Worm (Caenorhabditis elegans) whole organism, young adult: ENCODE results near the gene eri-5.

ENCODE experiments used
- B0019.2 ChIP-seq: fragments of 200-800 bp; sonication (Bioruptor generic); conservative IDR thresholded peaks from 2 replicates; pipeline ENCODE4 v1.3.6; 2022; ENCODE audit warnings: missing genetic modification reagents, missing genetic modification characterization, missing compliant biosample characterization
- C17E4.6 ChIP-seq: fragments of 200-800 bp; sonication (Bioruptor generic); IDR thresholded peaks from 2 replicates; pipeline ENCODE4 v1.3.6; 2022; ENCODE audit warnings: missing genetic modification reagents, missing genetic modification characterization, missing compliant biosample characterization
- F10E7.11 ChIP-seq: sonication (generic microtip); optimal IDR thresholded peaks from 2 replicates; lab custom pipeline; 2017; ENCODE audit warnings: mild to moderate bottlenecking, missing genetic modification characterization, moderate library complexity, missing compliant biosample characterization
- F23B12.7 ChIP-seq: sonication (generic microtip); optimal IDR thresholded peaks from 2 replicates; lab custom pipeline; 2017; ENCODE audit warnings: missing genetic modification characterization, mild to moderate bottlenecking, missing compliant biosample characterization, antibody characterized with exemption, moderate library complexity; ENCODE audit not compliant: insufficient read depth
- F37B4.10 ChIP-seq: fragments of 200-800 bp; sonication (Bioruptor generic); IDR thresholded peaks from 2 replicates; pipeline ENCODE4 v1.3.6; 2022; ENCODE audit warnings: missing genetic modification characterization, missing compliant biosample characterization
- F39B2.1 ChIP-seq: fragments of 200-800 bp; sonication (Bioruptor generic); IDR thresholded peaks from 2 replicates; pipeline ENCODE4 v1.3.6; 2022; ENCODE audit warnings: missing genetic modification reagents, missing genetic modification characterization, missing compliant biosample characterization
- F49E8.2 ChIP-seq: sonication (generic microtip); optimal IDR thresholded peaks from 3 replicates; lab custom pipeline; 2017; ENCODE audit warnings: missing genetic modification characterization, mild to moderate bottlenecking, missing compliant biosample characterization, antibody characterized with exemption, moderate library complexity; ENCODE audit not compliant: insufficient read depth
- F55B11.4 ChIP-seq: sonication (generic microtip); optimal IDR thresholded peaks from 2 replicates; lab custom pipeline; 2016; ENCODE audit warnings: missing compliant biosample characterization, missing genetic modification characterization, borderline replicate concordance; ENCODE audit not compliant: insufficient read depth
- T26A5.8 ChIP-seq: sonication (generic microtip); optimal IDR thresholded peaks from 2 replicates; lab custom pipeline; 2016; ENCODE audit warnings: missing genetic modification characterization, missing compliant biosample characterization
- Y79H2A.3 ChIP-seq: fragments of 200-800 bp; sonication (Bioruptor generic); conservative IDR thresholded peaks from 2 replicates; pipeline ENCODE4 v1.3.6; 2022; ENCODE audit warnings: missing genetic modification reagents, missing genetic modification characterization, missing compliant biosample characterization
- ZK185.1 ChIP-seq: sonication (generic microtip); optimal IDR thresholded peaks from 2 replicates; lab custom pipeline; 2016; ENCODE audit warnings: mild to moderate bottlenecking, missing genetic modification characterization, missing compliant biosample characterization; ENCODE audit not compliant: poor library complexity, severe bottlenecking
- akir-1 ChIP-seq: fragments of 200-800 bp; sonication (Bioruptor generic); optimal IDR thresholded peaks from 2 replicates; lab custom pipeline; 2018; ENCODE audit warnings: mild to moderate bottlenecking, missing genetic modification characterization, moderate library complexity, missing compliant biosample characterization
- atf-7 ChIP-seq: sonication (generic microtip); optimal IDR thresholded peaks from 2 replicates; lab custom pipeline; 2017; ENCODE audit warnings: mild to moderate bottlenecking, missing genetic modification characterization, missing compliant biosample characterization
- attf-3 ChIP-seq: fragments of 200-800 bp; sonication (Bioruptor generic); conservative IDR thresholded peaks from 2 replicates; pipeline ENCODE4 v1.3.6; 2022; ENCODE audit warnings: missing genetic modification reagents, missing genetic modification characterization, missing compliant biosample characterization
- bed-1 ChIP-seq: fragments of 200-800 bp; sonication (Bioruptor generic); IDR thresholded peaks from 2 replicates; pipeline ENCODE4 v1.3.6; 2022; ENCODE audit warnings: missing genetic modification reagents, missing genetic modification characterization, missing compliant biosample characterization
- bed-2 ChIP-seq: fragments of 200-800 bp; sonication (Bioruptor generic); IDR thresholded peaks from 2 replicates; pipeline ENCODE4 v1.3.6; 2022; ENCODE audit warnings: missing genetic modification reagents, missing genetic modification characterization, missing compliant biosample characterization
- ccch-3 ChIP-seq: fragments of 200-800 bp; sonication (Bioruptor generic); optimal IDR thresholded peaks from 2 replicates; lab custom pipeline; 2018; ENCODE audit warnings: mild to moderate bottlenecking, missing genetic modification characterization, missing compliant biosample characterization
- cebp-1 ChIP-seq, 2 experiments: fragments of 200-800 bp in 1 of 2; sonication (Bioruptor generic) in 1 of 2; sonication (generic microtip) in 1 of 2; IDR thresholded peaks in 1 of 2; optimal IDR thresholded peaks in 1 of 2; 2 replicates each; pipeline versions ENCODE4 v1.3.6 to Lab custom; 2017 to 2022; ENCODE audit warnings: missing compliant biosample characterization in 2 of 2, missing genetic modification characterization in 2 of 2, mild to moderate bottlenecking in 1 of 2, missing genetic modification reagents in 1 of 2, moderate library complexity in 1 of 2
- cebp-2 ChIP-seq: fragments of 200-800 bp; sonication (Bioruptor generic); IDR thresholded peaks from 2 replicates; pipeline ENCODE4 v1.3.6; 2022; ENCODE audit warnings: missing genetic modification characterization, missing compliant biosample characterization
- chd-7 ChIP-seq: sonication (generic microtip); optimal IDR thresholded peaks from 2 replicates; lab custom pipeline; 2016; ENCODE audit warnings: mild to moderate bottlenecking, missing genetic modification characterization, moderate library complexity, missing compliant biosample characterization
- dpl-1 ChIP-seq: fragments of 150-350 bp; optimal IDR thresholded peaks from 2 replicates; lab custom pipeline; 2014; ENCODE audit warnings: missing biosample characterization, missing genetic modification reagents, missing genetic modification characterization
- efl-1 ChIP-seq: fragments of 150-350 bp; optimal IDR thresholded peaks from 2 replicates; lab custom pipeline; 2014; ENCODE audit warnings: missing biosample characterization, missing genetic modification reagents, missing genetic modification characterization
- egl-18 ChIP-seq: fragments of 200-800 bp; sonication (Bioruptor generic); IDR thresholded peaks from 2 replicates; pipeline ENCODE4 v1.3.6; 2022; ENCODE audit warnings: missing genetic modification reagents, missing genetic modification characterization, missing compliant biosample characterization
- egl-44 ChIP-seq: fragments of 200-800 bp; sonication (Bioruptor generic); IDR thresholded peaks from 2 replicates; pipeline ENCODE4 v1.3.6; 2022; ENCODE audit warnings: missing genetic modification reagents, missing genetic modification characterization, missing compliant biosample characterization
- egrh-3 ChIP-seq: fragments of 200-800 bp; sonication (Bioruptor generic); IDR thresholded peaks from 2 replicates; pipeline ENCODE4 v1.3.6; 2022; ENCODE audit warnings: missing genetic modification reagents, missing genetic modification characterization, missing compliant biosample characterization
- ekl-4 ChIP-seq: fragments of 200-800 bp; sonication (Bioruptor generic); IDR thresholded peaks from 2 replicates; pipeline ENCODE4 v1.3.6; 2022; ENCODE audit warnings: missing genetic modification reagents, missing genetic modification characterization, missing compliant biosample characterization
- ets-4 ChIP-seq: fragments of 200-800 bp; sonication (Bioruptor generic); optimal IDR thresholded peaks from 2 replicates; lab custom pipeline; 2018; ENCODE audit warnings: mild to moderate bottlenecking, missing genetic modification characterization, missing compliant biosample characterization
- fkh-3 ChIP-seq: sonication (generic microtip); optimal IDR thresholded peaks from 2 replicates; lab custom pipeline; 2016; ENCODE audit warnings: mild to moderate bottlenecking, missing genetic modification characterization, missing compliant biosample characterization
- hmg-1.2 ChIP-seq: fragments of 200-800 bp; sonication (Bioruptor generic); IDR thresholded peaks from 2 replicates; pipeline ENCODE4 v1.3.6; 2022; ENCODE audit warnings: missing genetic modification reagents, missing genetic modification characterization, missing compliant biosample characterization
- hmg-20 ChIP-seq: fragments of 200-800 bp; sonication (Bioruptor generic); IDR thresholded peaks from 2 replicates; pipeline ENCODE4 v1.3.6; 2022; ENCODE audit warnings: missing genetic modification reagents, missing genetic modification characterization, missing compliant biosample characterization
- hrde-1 ChIP-seq: sonication (generic microtip); optimal IDR thresholded peaks from 2 replicates; lab custom pipeline; 2016; ENCODE audit warnings: missing genetic modification characterization, mild to moderate bottlenecking, missing compliant biosample characterization, moderate library complexity, missing genotype, missing genetic modification reagents, borderline replicate concordance
- hsf-1 ChIP-seq: fragments of 200-800 bp; sonication (Bioruptor generic); IDR thresholded peaks from 2 replicates; pipeline ENCODE4 v1.3.6; 2022; ENCODE audit warnings: missing genetic modification reagents, missing genetic modification characterization, missing compliant biosample characterization
- let-526 ChIP-seq: fragments of 200-800 bp; sonication (Bioruptor generic); IDR thresholded peaks from 2 replicates; pipeline ENCODE4 v1.3.6; 2022; ENCODE audit warnings: missing genetic modification reagents, missing genetic modification characterization, missing compliant biosample characterization
- lir-1 ChIP-seq: fragments of 200-800 bp; sonication (Bioruptor generic); conservative IDR thresholded peaks from 2 replicates; pipeline ENCODE4 v1.3.6; 2022; ENCODE audit warnings: missing genetic modification reagents, missing genetic modification characterization, missing compliant biosample characterization
- madf-10 ChIP-seq: sonication (generic microtip); optimal IDR thresholded peaks from 2 replicates; lab custom pipeline; 2016; ENCODE audit warnings: mild to moderate bottlenecking, missing genetic modification characterization, missing compliant biosample characterization
- madf-6 ChIP-seq: fragments of 200-800 bp; sonication (Bioruptor generic); IDR thresholded peaks from 2 replicates; pipeline ENCODE4 v1.3.6; 2022; ENCODE audit warnings: missing genetic modification reagents, missing genetic modification characterization, missing compliant biosample characterization
- nfya-1 ChIP-seq: sonication (generic microtip); optimal IDR thresholded peaks from 2 replicates; lab custom pipeline; 2017; ENCODE audit warnings: antibody characterized with exemption, missing compliant biosample characterization, missing genetic modification characterization, borderline replicate concordance; ENCODE audit not compliant: insufficient read depth
- nhr-179 ChIP-seq: sonication (generic microtip); optimal IDR thresholded peaks from 2 replicates; lab custom pipeline; 2016; ENCODE audit warnings: mild to moderate bottlenecking, missing genetic modification characterization, missing compliant biosample characterization
- nhr-80 ChIP-seq: sonication (generic microtip); optimal IDR thresholded peaks from 2 replicates; lab custom pipeline; 2016; ENCODE audit warnings: missing genetic modification characterization, missing compliant biosample characterization
- nhr-90 ChIP-seq: sonication (generic microtip); optimal IDR thresholded peaks from 2 replicates; lab custom pipeline; 2016; ENCODE audit warnings: missing genotype, mild to moderate bottlenecking, missing genetic modification characterization, missing compliant biosample characterization
- pbrm-1 ChIP-seq: fragments of 200-800 bp; sonication (Bioruptor generic); IDR thresholded peaks from 2 replicates; pipeline ENCODE4 v1.3.6; 2022; ENCODE audit warnings: missing genetic modification reagents, missing genetic modification characterization, missing compliant biosample characterization
- repo-1 ChIP-seq: sonication (generic microtip); optimal IDR thresholded peaks from 2 replicates; lab custom pipeline; 2017; ENCODE audit warnings: mild to moderate bottlenecking, missing genetic modification characterization, missing compliant biosample characterization
- sea-2 ChIP-seq: fragments of 200-800 bp; sonication (Bioruptor generic); IDR thresholded peaks from 2 replicates; pipeline ENCODE4 v1.3.6; 2022; ENCODE audit warnings: missing genetic modification characterization, missing compliant biosample characterization
- tbp1 ChIP-seq: fragments of 200-800 bp; sonication (Bioruptor generic); optimal IDR thresholded peaks from 2 replicates; lab custom pipeline; 2018; ENCODE audit warnings: mild to moderate bottlenecking, missing genetic modification characterization, missing compliant biosample characterization
- zim-3 ChIP-seq: sonication (generic microtip); optimal IDR thresholded peaks from 2 replicates; lab custom pipeline; 2017; ENCODE audit warnings: mild to moderate bottlenecking, missing genetic modification characterization, moderate library complexity, missing compliant biosample characterization
- ztf-18 ChIP-seq: sonication (generic microtip); optimal IDR thresholded peaks from 2 replicates; lab custom pipeline; 2016; ENCODE audit warnings: missing genotype, mild to moderate bottlenecking, missing genetic modification characterization, missing compliant biosample characterization
- ztf-25 ChIP-seq: fragments of 200-800 bp; sonication (Bioruptor generic); IDR thresholded peaks from 2 replicates; pipeline ENCODE4 v1.3.6; 2022; ENCODE audit warnings: missing genetic modification reagents, missing genetic modification characterization, missing compliant biosample characterization
- ztf-26 ChIP-seq: sonication (generic microtip); optimal IDR thresholded peaks from 2 replicates; lab custom pipeline; 2017; ENCODE audit warnings: missing genetic modification characterization, missing compliant biosample characterization

The eri-5 gene

DNA sequence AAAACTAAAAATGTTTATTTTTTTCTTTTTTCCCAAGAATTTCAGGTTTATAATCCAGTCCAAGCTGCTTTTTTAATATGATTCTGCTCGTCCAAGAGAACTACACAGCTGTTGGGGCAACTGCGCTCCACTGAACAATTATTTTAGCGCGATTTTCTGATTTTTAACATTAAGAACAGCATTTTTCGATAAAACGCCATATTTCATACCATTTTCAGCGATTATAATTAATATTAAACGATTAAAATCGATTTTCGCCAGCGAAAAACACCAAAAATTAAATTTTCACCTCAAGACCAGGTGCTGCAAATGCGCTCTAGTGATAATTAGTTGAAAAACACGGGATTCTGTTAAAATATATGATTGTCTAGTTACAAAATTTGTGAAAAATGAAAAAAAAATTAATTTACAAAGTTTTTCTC lies 359 bp upstream of the eri-5 start:
- TF ChIP-seq hsf-1 (peak; percentile 62; the same call in 1 of the 2 replicates), egl-18 (GFP tag; lab: Robert Waterston, UW) (0 out of 2 replicates have a peak, but pooled peaks have one; percentile 60), nfya-1 (no peak), C17E4.6 (GFP tag; lab: Robert Waterston, UW) (no peak), cebp-1 (GFP tag; IDR thresholded peaks at IDR 0.05; lab: Robert Waterston, UW) (no peak), cebp-1 (tag; optimal IDR thresholded peaks at IDR 0.05; lab: Kevin White, UChicago) (peak; percentile 59), repo-1 (tag; lab: Kevin White, UChicago) (peak; percentile 68), nhr-90 (no peak), attf-3 (GFP tag; lab: Robert Waterston, UW) (no peak), egrh-3 (GFP tag; lab: Robert Waterston, UW) (no peak), hmg-1.2 (GFP tag; lab: Robert Waterston, UW) (peak; percentile 14; the same call in 1 of the 2 replicates), hmg-20 (GFP tag; lab: Robert Waterston, UW) (no peak), pbrm-1 (GFP tag; lab: Robert Waterston, UW) (peak; percentile 72), ekl-4 (GFP tag; lab: Robert Waterston, UW) (peak; percentile 69), efl-1 (GFP tag; lab: Kevin White, UChicago) (peak; percentile 45), bed-1 (GFP tag; lab: Robert Waterston, UW) (no peak), F55B11.4 (tag; lab: Kevin White, UChicago) (no peak), F39B2.1 (GFP tag; lab: Robert Waterston, UW) (0 out of 2 replicates have a peak, but pooled peaks have one; percentile 51), ztf-18 (tag; lab: Kevin White, UChicago) (peak; percentile 41), dpl-1 (no peak), F10E7.11 (tag; lab: Kevin White, UChicago) (peak; percentile 46), Y79H2A.3 (GFP tag; lab: Robert Waterston, UW) (no peak; the same call in 1 of the 2 replicates), sea-2 (GFP tag; lab: Robert Waterston, UW) (no peak), ztf-25 (no peak), ccch-3 (GFP tag; lab: Kevin White, UChicago) (no peak), T26A5.8 (tag; lab: Kevin White, UChicago) (no peak), let-526 (GFP tag; lab: Robert Waterston, UW) (no peak), bed-2 (GFP tag; lab: Robert Waterston, UW) (no peak), akir-1 (GFP tag; lab: Kevin White, UChicago) (no peak), B0019.2 (GFP tag; lab: Robert Waterston, UW) (no peak), egl-44 (no peak), atf-7 (tag; lab: Kevin White, UChicago) (peak; percentile 61), zim-3 (no peak), hrde-1 (tag; lab: Kevin White, UChicago) (peak; percentile 59), ZK185.1 (tag; lab: Kevin White, UChicago) (no peak), cebp-2 (GFP tag; lab: Robert Waterston, UW) (0 out of 2 replicates have a peak, but pooled peaks have one; percentile 56), chd-7 (peak; percentile 55), nhr-179 (tag; lab: Kevin White, UChicago) (no peak), madf-6 (GFP tag; lab: Robert Waterston, UW) (peak; percentile 63), ztf-26 (tag; lab: Kevin White, UChicago) (peak; percentile 60), F37B4.10 (GFP tag; lab: Robert Waterston, UW) (no peak), lir-1 (GFP tag; lab: Robert Waterston, UW) (no peak), fkh-3 (tag; lab: Kevin White, UChicago) (no peak), F23B12.7 (peak; percentile 26), F49E8.2 (tag; lab: Kevin White, UChicago) (peak; percentile 63), ets-4 (GFP tag; lab: Kevin White, UChicago) (no peak), madf-10 (tag; lab: Kevin White, UChicago) (peak; percentile 29), tbp1 (GFP tag; lab: Kevin White, UChicago) (peak; percentile 48), nhr-80 (tag; lab: Kevin White, UChicago) (no peak)
